Fruit fly (Drosophila melanogaster) S2 (cell line): ENCODE results near the gene CG17343.

Experiments used
- CG8478 ChIP-seq: fragments of >200 bp; optimal IDR thresholded peaks from 2 replicates; lab custom pipeline; 2018
- CTCF ChIP-seq, 2 experiments: fragments of >200 bp; optimal IDR thresholded peaks; 2 replicates each; lab custom pipeline; 2018

CG17343 gene

DNA sequence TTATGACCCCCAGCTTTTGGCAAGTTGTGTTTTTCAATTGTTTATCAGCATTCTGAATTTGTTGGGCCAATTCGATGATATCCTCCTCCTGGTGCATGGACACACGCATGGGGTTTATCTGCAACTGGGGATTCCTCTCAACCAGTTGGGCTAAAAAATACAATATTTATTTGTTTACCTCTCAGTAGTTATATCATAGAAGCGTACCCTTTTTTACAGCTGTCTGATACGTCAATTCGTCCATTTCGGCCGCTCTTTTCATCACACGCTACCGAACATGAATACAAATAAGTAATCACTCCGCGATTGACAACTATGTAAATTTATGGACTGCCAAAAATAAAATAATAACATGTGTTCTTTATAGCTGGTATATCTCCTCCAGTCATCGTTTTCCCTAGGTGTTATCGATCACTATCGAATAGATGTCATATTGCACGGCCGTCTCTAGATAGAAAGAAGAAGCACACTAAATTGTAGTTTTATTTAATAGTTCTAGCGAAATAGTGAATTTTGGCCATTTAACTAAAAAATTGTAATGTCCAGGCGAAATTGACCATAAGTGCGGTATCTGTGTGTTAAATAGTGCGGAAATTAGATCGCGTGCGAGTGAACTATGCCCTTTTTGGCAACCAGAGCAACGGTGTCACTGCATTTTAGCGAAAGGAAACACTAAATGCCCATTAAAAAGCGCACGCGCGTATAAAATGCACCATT, 30.4 kb upstream of the CG17343 start, which contains the start of the genes mib2 and CG31800:
Gene mib2 (plus strand): TSS at position 232 of the 717 bp plus-strand sequence.
Gene CG31800 (minus strand): TSS at position 364 of the 717 bp plus-strand sequence.
- TF ChIP-seq CTCF (optimal IDR thresholded peaks at IDR 0.05; lab: Kevin White, UChicago): no peak
- TF ChIP-seq CG8478 (lab: Kevin White, UChicago): no peak

- TF ChIP-seq CTCF (optimal IDR thresholded peaks at IDR 0.05; lab: Kevin White, UChicago) (no peak), CG8478 (lab: Kevin White, UChicago) (no peak)
These were observed 29.7 kb upstream of the CG17343 start for dm6 chr2L:19035013-19035412.

- TF ChIP-seq CG8478 (lab: Kevin White, UChicago) (no peak), CTCF (optimal IDR thresholded peaks at IDR 0.05; lab: Kevin White, UChicago) (no peak)
These were observed 28.5 kb upstream of the CG17343 start for dm6 chr2L:19036105-19036714.

DNA sequence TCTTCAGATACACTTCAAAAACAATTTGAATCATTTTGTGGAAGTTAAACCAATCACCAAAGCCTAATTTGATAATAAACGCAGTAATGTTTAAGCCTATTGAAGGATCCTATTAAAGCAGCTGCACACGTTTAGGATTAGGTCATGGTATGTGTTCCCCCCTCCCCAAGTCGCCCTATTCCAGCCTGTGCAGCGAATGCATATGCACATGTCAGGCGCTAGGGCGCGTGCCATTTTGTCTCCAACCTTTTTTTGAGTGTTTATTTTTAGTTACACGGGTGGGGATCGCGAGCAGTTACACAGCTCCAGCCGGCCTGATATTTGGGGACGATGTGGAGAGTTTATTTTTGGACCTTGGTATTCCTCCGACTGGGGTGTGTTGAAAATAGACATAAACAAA, 27.7 kb upstream of the CG17343 start:
- TF ChIP-seq CTCF (optimal IDR thresholded peaks at IDR 0.05; lab: Kevin White, UChicago) (no peak), CG8478 (lab: Kevin White, UChicago) (no peak)

dm6 chr2L:19037455-19037854, 27.3 kb upstream of the CG17343 start:
- TF ChIP-seq CTCF (optimal IDR thresholded peaks at IDR 0.05; lab: Kevin White, UChicago) (no peak), CG8478 (lab: Kevin White, UChicago) (no peak)

DNA sequence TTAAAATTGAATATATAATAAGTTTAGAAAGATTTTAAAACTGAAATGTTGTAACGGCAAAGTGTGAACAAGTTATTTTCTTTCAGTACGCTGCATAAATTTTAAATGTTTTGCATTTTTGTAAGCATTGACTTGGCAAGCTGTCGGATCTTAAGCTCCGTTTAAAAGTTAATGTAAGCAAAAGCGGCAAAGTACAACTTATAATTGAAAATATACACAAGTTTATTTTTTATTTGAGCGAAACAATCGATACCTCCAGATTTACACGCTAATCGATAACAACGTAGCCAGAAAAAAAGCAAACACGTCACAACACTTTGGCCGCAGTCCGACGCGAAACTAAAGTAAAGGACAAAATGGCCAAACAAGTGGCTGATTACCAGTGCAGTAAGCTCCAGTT, 23.1 kb upstream of the CG17343 start, which contains the start of gene Catsup:
Gene Catsup (plus strand): TSS at position 273 of the 400 bp plus-strand sequence.
- TF ChIP-seq CTCF (optimal IDR thresholded peaks at IDR 0.05; lab: Kevin White, UChicago): no peak

DNA sequence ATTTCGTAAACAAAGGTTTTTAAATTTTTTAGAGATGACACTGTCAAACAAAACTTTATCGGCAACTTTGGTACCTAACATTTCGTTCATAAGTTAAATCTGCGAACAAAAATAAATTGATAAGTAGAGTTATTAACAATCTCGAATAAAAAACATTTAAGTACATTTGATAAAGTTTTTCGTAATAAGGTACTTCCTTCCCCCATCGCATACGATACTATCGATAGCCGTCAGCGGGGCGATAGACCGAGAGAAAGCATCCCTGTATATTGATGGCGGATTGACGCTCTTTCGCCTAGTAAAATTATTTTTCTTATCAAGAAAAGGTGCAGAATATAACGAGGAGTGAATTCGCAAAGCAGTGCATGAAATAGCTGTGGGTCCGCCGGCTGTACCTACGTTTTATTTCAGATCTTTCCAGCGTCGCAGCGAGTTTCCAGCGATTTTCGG, 19.6 kb upstream of the CG17343 start, which contains the start of the genes Ttc19 and Acn:
Gene Ttc19 (minus strand): TSS at position 38 of the 450 bp plus-strand sequence.
Gene Acn (plus strand): TSS at position 245 of the 450 bp plus-strand sequence.
- TF ChIP-seq CG8478 (lab: Kevin White, UChicago) (no peak), CTCF (optimal IDR thresholded peaks at IDR 0.05; lab: Kevin White, UChicago) (peak in 1 of 2 experiments; percentile 16)

DNA sequence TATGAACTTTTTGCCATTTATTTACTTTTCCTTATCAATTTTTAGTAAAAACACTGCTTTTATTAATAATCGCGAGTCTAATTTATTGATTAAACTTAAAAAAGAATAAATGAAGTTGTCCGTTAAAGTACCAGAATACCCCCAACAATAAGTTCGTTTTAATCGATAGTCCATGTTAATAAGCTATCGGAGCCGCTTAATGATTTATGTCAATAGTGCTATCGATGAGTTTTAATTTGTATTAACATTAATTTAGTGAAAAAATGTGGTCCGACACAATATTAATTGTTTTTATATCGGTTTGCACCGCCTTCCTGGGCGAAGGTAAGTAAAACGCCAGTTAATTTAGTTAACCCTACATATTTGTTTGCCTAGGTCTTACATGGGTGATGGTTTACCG, 15.8 kb upstream of the CG17343 start, which contains the start of gene CG10470:
Gene CG10470 (plus strand): TSS at position 165 of the 400 bp plus-strand sequence.
- TF ChIP-seq CG8478 (lab: Kevin White, UChicago): no peak
- no peak for TF ChIP-seq CTCF (optimal IDR thresholded peaks at IDR 0.05; lab: Kevin White, UChicago)

DNA sequence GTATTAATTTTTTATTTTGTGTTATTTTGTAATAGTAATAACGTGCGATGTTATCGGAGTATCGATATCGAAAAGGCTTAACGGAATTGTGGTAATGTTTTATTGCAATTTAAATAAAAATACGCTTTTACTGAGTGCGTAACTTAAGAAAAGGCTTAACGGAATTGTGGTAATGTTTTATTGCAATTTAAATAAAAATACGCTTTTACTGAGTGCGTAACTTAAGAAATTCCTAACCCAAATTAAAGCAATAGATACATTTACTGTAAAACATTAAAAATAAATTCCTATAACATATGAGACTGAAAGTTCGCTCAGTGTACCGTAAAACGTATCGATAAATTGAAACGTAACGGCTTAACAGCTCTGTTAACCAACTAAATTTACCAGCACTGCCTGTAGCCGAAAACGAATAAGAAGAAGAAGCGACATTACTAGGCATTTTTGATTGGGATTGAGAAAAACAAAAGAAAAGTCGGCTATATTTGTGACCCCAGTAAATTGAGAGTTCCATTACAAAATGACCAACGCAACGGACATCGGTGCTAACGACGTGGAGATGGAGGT, 13.1 kb upstream of the CG17343 start, which contains the start of gene Rpn3:
Gene Rpn3 (plus strand): TSS at position 257 of the 567 bp plus-strand sequence.
- TF ChIP-seq CG8478 (lab: Kevin White, UChicago) (no peak), CTCF (optimal IDR thresholded peaks at IDR 0.05; lab: Kevin White, UChicago) (no peak)

DNA sequence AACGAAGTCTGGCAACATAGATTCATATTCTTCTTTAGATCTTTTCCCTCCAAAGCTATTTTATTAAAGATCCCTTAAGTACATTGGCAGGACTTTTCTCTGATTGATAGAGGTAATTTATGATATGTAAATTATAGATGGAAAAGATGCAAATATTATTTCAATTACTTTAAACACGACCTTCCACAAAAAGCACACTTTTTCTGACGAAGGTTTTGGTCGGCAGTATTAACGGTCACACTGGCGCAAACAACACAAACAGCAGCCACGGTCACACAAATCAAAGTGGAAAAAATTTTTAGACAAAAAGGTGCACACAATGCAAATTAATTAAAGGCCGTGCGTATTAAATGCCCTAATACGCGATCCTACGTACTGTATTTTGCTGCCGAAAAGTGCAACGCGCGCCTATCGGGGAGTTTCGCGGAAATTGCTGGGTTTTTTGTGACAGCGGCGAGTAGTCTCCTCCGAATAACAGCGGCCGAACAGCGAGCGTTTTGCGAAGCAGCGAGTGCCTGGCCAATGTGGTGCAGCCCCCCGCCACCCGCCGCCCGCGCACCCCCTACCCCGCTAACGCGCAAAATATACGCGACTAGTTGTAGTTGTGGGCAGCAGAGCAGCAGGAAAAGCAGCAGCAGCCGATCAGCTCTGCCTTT, 10.7 kb upstream of the CG17343 start, which contains the start of gene CG10492:
Gene CG10492 (plus strand): TSS at position 219 of the 656 bp plus-strand sequence.
- TF ChIP-seq CG8478 (lab: Kevin White, UChicago) (no peak), CTCF (optimal IDR thresholded peaks at IDR 0.05; lab: Kevin White, UChicago) (no peak)

DNA sequence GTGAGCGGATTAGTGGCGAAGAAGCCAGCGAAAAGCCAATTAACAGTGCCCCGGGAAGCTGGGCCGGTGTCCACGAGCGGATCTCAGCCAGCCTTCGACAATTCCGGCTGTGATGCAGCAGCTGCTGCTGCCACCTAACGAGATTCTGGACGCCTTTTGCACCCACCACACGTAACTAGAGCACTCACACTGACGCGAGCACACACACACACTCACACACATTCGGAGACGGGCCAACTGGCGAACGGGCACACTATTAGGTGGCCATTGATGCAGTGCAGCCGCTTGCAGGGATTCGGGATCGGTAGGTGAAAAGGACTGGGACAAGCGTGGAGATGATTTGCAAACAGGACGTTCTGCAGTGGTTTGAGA, 10.2 kb upstream of the CG17343 start:
- no peak for TF ChIP-seq CG8478 (lab: Kevin White, UChicago)
- TF ChIP-seq CTCF (optimal IDR thresholded peaks at IDR 0.05; lab: Kevin White, UChicago): no peak

DNA sequence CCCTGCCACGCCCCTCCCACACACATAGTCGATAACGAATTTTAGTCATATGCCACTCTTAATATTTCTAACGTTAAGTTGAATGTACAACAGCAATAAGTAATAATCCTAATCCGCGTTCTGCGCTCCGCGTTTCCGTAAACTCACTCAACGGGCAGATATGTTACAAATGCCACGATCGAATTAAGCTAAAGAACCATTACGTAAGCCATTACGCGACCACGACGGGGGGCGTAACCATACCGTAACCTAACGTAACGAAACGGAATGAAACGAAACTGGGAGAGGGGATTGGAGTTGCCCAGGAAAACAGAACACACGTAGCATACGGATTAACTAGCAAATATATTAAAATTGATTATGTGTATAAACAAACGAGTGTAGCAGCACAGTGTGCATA, 6.9 kb upstream of the CG17343 start:
- no peak for TF ChIP-seq CTCF (optimal IDR thresholded peaks at IDR 0.05; lab: Kevin White, UChicago)
- no peak for TF ChIP-seq CG8478 (lab: Kevin White, UChicago)

DNA sequence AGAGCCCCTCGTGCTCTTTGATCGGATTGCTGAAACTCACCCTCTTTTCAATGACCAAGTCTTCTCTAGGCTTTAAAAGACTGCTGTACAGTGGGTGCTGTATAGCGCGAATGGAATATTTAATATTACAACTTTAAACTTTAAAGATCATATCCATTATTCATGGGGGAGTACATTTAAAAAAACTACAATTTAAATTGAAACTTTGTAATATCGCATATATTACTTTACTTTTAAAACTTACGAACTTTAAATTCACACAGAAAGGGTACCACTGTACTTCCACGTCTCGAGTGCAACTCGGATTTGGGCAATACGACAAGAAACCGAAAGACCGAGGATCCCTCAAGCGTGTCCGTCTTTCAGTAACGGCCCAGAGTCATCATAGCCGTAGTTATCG, 5.8 kb upstream of the CG17343 start, which contains the start of gene Phlpp:
Gene Phlpp (plus strand): TSS at position 214 of the 400 bp plus-strand sequence.
- no peak for TF ChIP-seq CTCF (optimal IDR thresholded peaks at IDR 0.05; lab: Kevin White, UChicago)
- TF ChIP-seq CG8478 (lab: Kevin White, UChicago): no peak

DNA sequence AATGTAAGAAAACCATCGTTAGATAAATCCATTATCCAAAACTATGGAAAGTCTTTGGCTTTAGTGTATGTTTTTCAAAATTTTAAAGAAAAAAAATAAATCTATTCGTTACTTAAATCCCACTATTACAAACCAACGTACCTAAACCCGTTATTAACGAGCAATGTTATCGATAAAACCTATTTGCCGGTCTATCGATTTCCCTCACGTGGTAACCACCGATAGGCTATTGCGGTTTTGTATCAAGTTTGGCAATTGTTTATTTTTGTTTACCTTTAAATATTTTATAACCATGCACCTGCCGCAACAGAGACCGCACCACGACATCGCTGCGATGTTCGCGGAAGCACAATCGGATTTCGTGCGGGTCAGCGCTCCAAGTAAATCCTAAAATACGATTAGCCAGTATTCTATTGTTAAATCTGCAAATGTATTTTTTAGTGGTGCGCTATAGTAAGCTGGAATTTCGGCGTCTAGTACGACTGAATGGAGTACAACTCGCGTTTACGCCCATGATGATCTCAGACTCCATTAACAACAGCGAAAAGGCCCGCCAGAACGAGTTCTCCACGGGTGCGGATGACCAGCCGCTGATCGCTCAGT, 1.5 kb upstream of the CG17343 start, which contains the start of gene Dus4:
Gene Dus4 (plus strand): TSS at position 206 of the 603 bp plus-strand sequence.
- no peak for TF ChIP-seq CTCF (optimal IDR thresholded peaks at IDR 0.05; lab: Kevin White, UChicago)
- no peak for TF ChIP-seq CG8478 (lab: Kevin White, UChicago)
